Fruit fly (Drosophila melanogaster): ENCODE data around the gene CG5292.

Gene CG5292

dm6 chr3R:17151376-17152026, at the start of gene CG5292 (continued):
- TF ChIP-seq Six4 (GFP tag; optimal IDR thresholded peaks at IDR 0.05) (no peak), HLH3B (GFP tag; IDR thresholded peaks at IDR 0.05) (peak; percentile 51), CG33213 (GFP tag; optimal IDR thresholded peaks at IDR 0.05) (no peak), tx (GFP tag; optimal IDR thresholded peaks at IDR 0.05) (no peak), phol (tag; optimal IDR thresholded peaks at IDR 0.05) (peak; percentile 56), luna (GFP tag; optimal IDR thresholded peaks at IDR 0.05) (no peak), ind (GFP tag; optimal IDR thresholded peaks at IDR 0.05) (peak; percentile 31), CHES-1-like (GFP tag; optimal IDR thresholded peaks at IDR 0.05) (no peak), CG15601 (tag; optimal IDR thresholded peaks at IDR 0.05) (no peak), CG18011 (GFP tag; optimal IDR thresholded peaks at IDR 0.05) (no peak), CG17186 (GFP tag; optimal IDR thresholded peaks at IDR 0.05) (peak; percentile 13), CG3847 (GFP tag; IDR thresholded peaks at IDR 0.05) (peak; percentile 82), CG34224 (GFP tag; IDR thresholded peaks at IDR 0.05; ENCODE audit: partially characterized antibody) (peak; percentile 65), CG11456 (GFP tag; IDR thresholded peaks at IDR 0.05) (peak; percentile 67; the same call in 1 of the 3 replicates), CG13894 (tag; optimal IDR thresholded peaks at IDR 0.05) (no peak), CG1529 (GFP tag; optimal IDR thresholded peaks at IDR 0.05) (no peak), Awh (GFP tag; IDR thresholded peaks at IDR 0.05) (0 out of 2 replicates have a peak, but pooled peaks have one; percentile 43), wdn (GFP tag; IDR thresholded peaks at IDR 0.05) (no peak), insv (GFP tag; optimal IDR thresholded peaks at IDR 0.05) (no peak), grau (tag; optimal IDR thresholded peaks at IDR 0.05) (no peak), Optix (GFP tag; IDR thresholded peaks at IDR 0.05) (peak; percentile 27; the same call in 1 of the 3 replicates), CG4328 (GFP tag; optimal IDR thresholded peaks at IDR 0.05) (peak; percentile 51), trem (tag; optimal IDR thresholded peaks at IDR 0.05) (peak; percentile 39), D19A (tag; optimal IDR thresholded peaks at IDR 0.05) (no peak), CG6683 (GFP tag; optimal IDR thresholded peaks at IDR 0.05) (no peak), klu (GFP tag; IDR thresholded peaks at IDR 0.05) (no peak), CG10321 (GFP tag; IDR thresholded peaks at IDR 0.05) (no peak), Dad (GFP tag; optimal IDR thresholded peaks at IDR 0.05) (peak; percentile 19), Ptx1 (GFP tag; IDR thresholded peaks at IDR 0.05) (peak; percentile 65), Nf-YB (GFP tag; optimal IDR thresholded peaks at IDR 0.05) (no peak), CG15269 (tag; optimal IDR thresholded peaks at IDR 0.05) (no peak), CG31365 (tag; optimal IDR thresholded peaks at IDR 0.05) (no peak), al (GFP tag; IDR thresholded peaks at IDR 0.05) (peak; percentile 22; the same call in 1 of the 2 replicates), onecut (GFP tag; IDR thresholded peaks at IDR 0.05) (peak; percentile 52), H2.0 (GFP tag; IDR thresholded peaks at IDR 0.05) (peak; percentile 26; the same call in 1 of the 2 replicates), gcm2 (GFP tag; optimal IDR thresholded peaks at IDR 0.05) (peak; percentile 12), Rx (GFP tag; IDR thresholded peaks at IDR 0.05) (no peak), CG11723 (GFP tag; optimal IDR thresholded peaks at IDR 0.05) (no peak), her (GFP tag; optimal IDR thresholded peaks at IDR 0.05) (no peak), exex (tag; optimal IDR thresholded peaks at IDR 0.05) (no peak), lilli (GFP tag; optimal IDR thresholded peaks at IDR 0.05) (no peak), CG12744 (GFP tag; optimal IDR thresholded peaks at IDR 0.05) (no peak), Dbx (GFP tag; IDR thresholded peaks at IDR 0.05) (peak; percentile 43; the same call in 2 of the 3 replicates), CG3163 (GFP tag; optimal IDR thresholded peaks at IDR 0.05) (no peak), aop (GFP tag; IDR thresholded peaks at IDR 0.05) (no peak), Fer1 (GFP tag; optimal IDR thresholded peaks at IDR 0.05) (no peak), bsh (GFP tag; optimal IDR thresholded peaks at IDR 0.05) (no peak), CG18599 (GFP tag; optimal IDR thresholded peaks at IDR 0.05) (peak; percentile 59), z (GFP tag; IDR thresholded peaks at IDR 0.05) (no peak), CG7271 (tag; optimal IDR thresholded peaks at IDR 0.05) (no peak), kah (GFP tag; optimal IDR thresholded peaks at IDR 0.05) (peak; percentile 58)

Data from whole organism, embryonic.